Worm (Caenorhabditis elegans): ENCODE results near the gene C05D12.4.
A peak's percentile ranks its signal among the peaks of the same experiment; 100 is the strongest.

Gene C05D12.4

ce11 chrII:11453025-11453424 lies 21.3 kb downstream of the C05D12.4 start, which contains the start of gene rsp-1:
Gene rsp-1 (plus strand): TSS chrII:11453362.
- peak; percentile 85 for TF ChIP-seq R02D3.7 (tag; optimal IDR thresholded peaks at IDR 0.05)
- TF ChIP-seq nhr-12 (tag; optimal IDR thresholded peaks at IDR 0.05), result no peak
- no peak for TF ChIP-seq ama-1 (optimal IDR thresholded peaks at IDR 0.05)
- peak; percentile 68 for TF ChIP-seq sea-2 (GFP tag; optimal IDR thresholded peaks at IDR 0.05)
- TF ChIP-seq nhr-11 (tag; optimal IDR thresholded peaks at IDR 0.05), result peak; percentile 70
- peak; percentile 50 for TF ChIP-seq ztf-4 (tag; optimal IDR thresholded peaks at IDR 0.05)
- TF ChIP-seq nfya-1 (tag; optimal IDR thresholded peaks at IDR 0.05; ENCODE audit: insufficient read depth), result peak; percentile 88
- no peak for TF ChIP-seq ZK546.5 (tag; optimal IDR thresholded peaks at IDR 0.05)
- TF ChIP-seq lin-15B (tag; optimal IDR thresholded peaks at IDR 0.05), result peak; percentile 90
- TF ChIP-seq jun-1 (tag; optimal IDR thresholded peaks at IDR 0.05), result peak; percentile 82
- peak; percentile 28 for TF ChIP-seq ceh-82 (tag; optimal IDR thresholded peaks at IDR 0.05)
- no peak for TF ChIP-seq unc-39 (tag; optimal IDR thresholded peaks at IDR 0.05)
- TF ChIP-seq mdl-1 (tag; optimal IDR thresholded peaks at IDR 0.05), result no peak
- peak; percentile 74 for TF ChIP-seq tbx-2 (tag; optimal IDR thresholded peaks at IDR 0.05)
- no peak for TF ChIP-seq nhr-77 (tag; optimal IDR thresholded peaks at IDR 0.05)
- no peak for TF ChIP-seq unc-62 (GFP tag; optimal IDR thresholded peaks at IDR 0.05)
- no peak for TF ChIP-seq eor-1 (tag; optimal IDR thresholded peaks at IDR 0.05)
- TF ChIP-seq mml-1 (tag; optimal IDR thresholded peaks at IDR 0.05), result no peak
- TF ChIP-seq elt-2 (tag; optimal IDR thresholded peaks at IDR 0.05), result peak; percentile 90
- no peak for TF ChIP-seq egl-27 (tag; optimal IDR thresholded peaks at IDR 0.05)
- no peak for TF ChIP-seq fos-1 (tag; optimal IDR thresholded peaks at IDR 0.05)
- peak; percentile 87 for TF ChIP-seq nhr-25 (tag; optimal IDR thresholded peaks at IDR 0.05)
- TF ChIP-seq egl-5 (tag; optimal IDR thresholded peaks at IDR 0.05), result peak; percentile 85
- no peak for TF ChIP-seq fkh-10 (GFP tag; optimal IDR thresholded peaks at IDR 0.05)
- peak; percentile 95 for TF ChIP-seq lin-39 (tag; optimal IDR thresholded peaks at IDR 0.05)
- TF ChIP-seq aly-2 (tag; optimal IDR thresholded peaks at IDR 0.05), result no peak
- no peak for TF ChIP-seq elt-3 (tag; optimal IDR thresholded peaks at IDR 0.05)
- no peak for TF ChIP-seq nhr-67 (tag; optimal IDR thresholded peaks at IDR 0.05)
- TF ChIP-seq hmg-11 (tag; optimal IDR thresholded peaks at IDR 0.05), result peak; percentile 80
- peak; percentile 26 for TF ChIP-seq elt-1 (tag; optimal IDR thresholded peaks at IDR 0.05)
- TF ChIP-seq nhr-43 (tag; optimal IDR thresholded peaks at IDR 0.05; ENCODE audit: poor library complexity, severe bottlenecking), result peak; percentile 87
- no peak for TF ChIP-seq nhr-76 (tag; optimal IDR thresholded peaks at IDR 0.05)
- TF ChIP-seq pqm-1 (tag; optimal IDR thresholded peaks at IDR 0.05), result peak; percentile 84
- TF ChIP-seq lsy-12 (tag; optimal IDR thresholded peaks at IDR 0.05), result peak; percentile 89
- TF ChIP-seq snpc-4 (tag; optimal IDR thresholded peaks at IDR 0.05), result peak; percentile 90
- no peak for TF ChIP-seq ztf-11 (tag; optimal IDR thresholded peaks at IDR 0.05)
- peak; percentile 96 for TF ChIP-seq nhr-23 (tag; optimal IDR thresholded peaks at IDR 0.05)
- TF ChIP-seq ceh-16 (tag; optimal IDR thresholded peaks at IDR 0.05), result no peak
- TF ChIP-seq zag-1 (tag; optimal IDR thresholded peaks at IDR 0.05), result peak; percentile 7
- TF ChIP-seq skn-1 (tag; optimal IDR thresholded peaks at IDR 0.05), result peak; percentile 45
- no peak for TF ChIP-seq nhr-237 (tag; optimal IDR thresholded peaks at IDR 0.05)
- TF ChIP-seq ceh-28 (tag; optimal IDR thresholded peaks at IDR 0.05), result peak; percentile 87
- peak; percentile 95 for TF ChIP-seq pha-4 (tag; optimal IDR thresholded peaks at IDR 0.05)
- TF ChIP-seq nhr-28 (tag; optimal IDR thresholded peaks at IDR 0.05), result no peak
- no peak for TF ChIP-seq fkh-2 (tag; optimal IDR thresholded peaks at IDR 0.05)
- no peak for TF ChIP-seq ceh-9 (tag; optimal IDR thresholded peaks at IDR 0.05)
- TF ChIP-seq daf-12 (tag; optimal IDR thresholded peaks at IDR 0.05), result no peak

- TF ChIP-seq nhr-12 (tag; optimal IDR thresholded peaks at IDR 0.05), result no peak
- no peak for TF ChIP-seq ceh-82 (tag; optimal IDR thresholded peaks at IDR 0.05)
- TF ChIP-seq nhr-25 (tag; optimal IDR thresholded peaks at IDR 0.05), result no peak
- TF ChIP-seq eor-1 (tag; optimal IDR thresholded peaks at IDR 0.05), result no peak
- no peak for TF ChIP-seq lin-15B (tag; optimal IDR thresholded peaks at IDR 0.05)
- no peak for TF ChIP-seq R02D3.7 (tag; optimal IDR thresholded peaks at IDR 0.05)
- TF ChIP-seq fkh-2 (tag; optimal IDR thresholded peaks at IDR 0.05), result no peak
- TF ChIP-seq elt-2 (tag; optimal IDR thresholded peaks at IDR 0.05), result no peak
- TF ChIP-seq unc-62 (GFP tag; optimal IDR thresholded peaks at IDR 0.05), result no peak
Measured at ce11 chrII:11453639-11454038, 22.0 kb downstream of the C05D12.4 start.
